Worm (Caenorhabditis elegans): ENCODE measurements around the gene K02E10.7.

DNA sequence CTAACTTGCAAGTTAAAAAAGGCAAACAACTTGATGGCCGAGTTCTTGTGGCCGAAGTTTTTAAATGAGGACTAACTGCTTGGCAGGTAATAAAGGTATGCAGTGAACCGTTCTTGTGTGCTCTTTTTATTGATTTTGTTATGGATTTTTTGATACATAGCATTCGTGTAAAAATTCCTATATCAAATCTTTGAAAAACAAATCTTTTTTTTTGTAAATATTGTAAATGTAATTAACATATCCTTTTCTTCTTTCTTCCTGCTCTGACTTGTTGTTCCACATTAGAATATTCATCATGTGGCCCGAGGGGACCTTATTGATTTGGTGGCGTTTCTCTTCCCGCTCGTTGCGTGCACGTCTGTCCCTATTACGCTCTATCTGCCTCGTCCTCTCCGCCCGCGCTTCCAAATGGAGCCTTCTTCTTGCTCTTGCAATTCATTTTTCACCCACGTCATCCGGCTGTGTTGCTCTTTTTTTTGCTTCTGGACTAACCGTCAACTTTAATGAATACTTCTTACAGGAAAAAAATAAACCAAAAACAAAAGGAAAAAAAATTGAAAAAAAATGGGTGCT is 19.7 kb downstream of the K02E10.7 start, which contains the start of gene hid-1:
- TF ChIP-seq elt-1 (tag; optimal IDR thresholded peaks at IDR 0.05; ENCODE audit: borderline replicate concordance, insufficient read depth) (no peak), ztf-11 (tag; optimal IDR thresholded peaks at IDR 0.05) (no peak), nhr-76 (tag; optimal IDR thresholded peaks at IDR 0.05) (no peak), nhr-237 (tag; optimal IDR thresholded peaks at IDR 0.05) (no peak), unc-62 (GFP tag; optimal IDR thresholded peaks at IDR 0.05) (no peak), pha-4 (tag; optimal IDR thresholded peaks at IDR 0.05) (no peak), nhr-2 (tag; optimal IDR thresholded peaks at IDR 0.05) (no peak), ces-1 (GFP tag; optimal IDR thresholded peaks at IDR 0.05) (peak; percentile 74), unc-39 (tag; optimal IDR thresholded peaks at IDR 0.05) (no peak), sptf-1 (tag; optimal IDR thresholded peaks at IDR 0.05) (no peak), M03D4.4 (tag; optimal IDR thresholded peaks at IDR 0.05) (no peak)

Measured in whole organism, mixed stage, embryonic.